Worm (Caenorhabditis elegans): Measurements from ENCODE around the gene itsn-1.

- TF ChIP-seq nfya-1 (tag; optimal IDR thresholded peaks at IDR 0.05) (no peak), unc-86 (tag; optimal IDR thresholded peaks at IDR 0.05) (no peak), hlh-30 (tag; optimal IDR thresholded peaks at IDR 0.05; ENCODE audit: insufficient read depth) (no peak), F13H6.1 (tag; optimal IDR thresholded peaks at IDR 0.05) (no peak), hlh-13 (GFP tag; optimal IDR thresholded peaks at IDR 0.05) (no peak), dve-1 (tag; optimal IDR thresholded peaks at IDR 0.05) (no peak), ets-4 (tag; optimal IDR thresholded peaks at IDR 0.05) (no peak), pha-4 (tag; optimal IDR thresholded peaks at IDR 0.05) (no peak), pros-1 (tag; optimal IDR thresholded peaks at IDR 0.05) (no peak), ztf-16 (tag; optimal IDR thresholded peaks at IDR 0.05) (no peak), ceh-45 (GFP tag; IDR thresholded peaks at IDR 0.05) (no peak)
These were observed 19.3 kb upstream of the itsn-1 start, which contains the start of gene bca-2 for ce11 chrIV:17100148-17100547.
